Fruit fly (Drosophila melanogaster): ENCODE results near the gene COX8.

COX8 gene

DNA sequence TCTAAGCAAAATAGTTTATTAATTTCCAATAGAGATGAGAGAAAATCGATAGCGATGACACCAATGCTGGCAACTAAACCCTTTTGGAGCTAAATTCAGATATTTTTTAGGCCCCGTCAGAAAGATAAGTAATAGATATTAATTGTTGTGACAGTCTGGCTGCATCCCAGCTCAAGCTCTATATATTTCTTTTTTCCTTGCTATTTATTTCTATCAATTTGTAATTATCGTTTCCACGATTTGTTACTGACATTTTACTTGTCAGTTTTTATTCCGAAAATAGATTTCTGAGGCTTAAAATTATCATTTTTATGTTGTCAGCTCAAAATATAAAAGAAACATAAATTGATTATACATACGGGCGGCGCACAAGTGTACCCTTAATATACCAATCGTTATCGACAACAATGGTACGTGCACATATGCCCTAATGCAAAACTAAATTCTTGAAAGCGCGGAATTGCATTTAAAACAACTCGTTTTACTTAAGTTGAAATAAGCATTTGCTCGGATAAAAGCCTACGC is 29.7 kb upstream of the COX8 start, which contains the start of the genes CRIF and SMC5 (continued):
- TF ChIP-seq CG12391 (tag; optimal IDR thresholded peaks at IDR 0.05) = peak; percentile 80
- TF ChIP-seq Nf-YB (GFP tag; optimal IDR thresholded peaks at IDR 0.05) = peak; percentile 24
- no peak for TF ChIP-seq CG31388 (GFP tag; optimal IDR thresholded peaks at IDR 0.05)
- no peak for TF ChIP-seq btn (GFP tag; optimal IDR thresholded peaks at IDR 0.05)
- TF ChIP-seq amos (GFP tag; IDR thresholded peaks at IDR 0.05; ENCODE audit: partially characterized antibody) = no peak
- peak; percentile 22 for TF ChIP-seq caup (GFP tag; optimal IDR thresholded peaks at IDR 0.05; ENCODE audit: severe bottlenecking)
- TF ChIP-seq trem (tag; optimal IDR thresholded peaks at IDR 0.05) = peak; percentile 49
- TF ChIP-seq CG17385 (GFP tag; optimal IDR thresholded peaks at IDR 0.05) = no peak
- TF ChIP-seq dmrt99B (tag; optimal IDR thresholded peaks at IDR 0.05) = no peak
- peak; percentile 44 for TF ChIP-seq Dad (GFP tag; optimal IDR thresholded peaks at IDR 0.05)
- no peak for TF ChIP-seq TFAM (GFP tag; optimal IDR thresholded peaks at IDR 0.05)
- no peak for TF ChIP-seq aop (GFP tag; IDR thresholded peaks at IDR 0.05)
- peak; percentile 35 for TF ChIP-seq NC2β (GFP tag; optimal IDR thresholded peaks at IDR 0.05)
- peak; percentile 46 for TF ChIP-seq Side (GFP tag; optimal IDR thresholded peaks at IDR 0.05)
- TF ChIP-seq CG12104 (GFP tag; optimal IDR thresholded peaks at IDR 0.05) = peak; percentile 31
- TF ChIP-seq CG13775 (GFP tag; optimal IDR thresholded peaks at IDR 0.05) = peak; percentile 85
- TF ChIP-seq CG10959 (GFP tag; IDR thresholded peaks at IDR 0.05) = no peak
- no peak for TF ChIP-seq CG11696 (GFP tag; IDR thresholded peaks at IDR 0.05)
- TF ChIP-seq CG11398 (GFP tag; optimal IDR thresholded peaks at IDR 0.05) = no peak
- peak; percentile 56 for TF ChIP-seq CG4328 (GFP tag; optimal IDR thresholded peaks at IDR 0.05)
- no peak for TF ChIP-seq HLH4C (GFP tag; IDR thresholded peaks at IDR 0.05; ENCODE audit: partially characterized antibody)
- TF ChIP-seq usp (GFP tag; optimal IDR thresholded peaks at IDR 0.05) = no peak
- TF ChIP-seq crp (GFP tag; optimal IDR thresholded peaks at IDR 0.05) = peak in 1 of 2 experiments; percentile 5
- peak; percentile 56 for TF ChIP-seq CG1647 (GFP tag; optimal IDR thresholded peaks at IDR 0.05)
- TF ChIP-seq CG4360 (GFP tag; IDR thresholded peaks at IDR 0.05) = no peak
- TF ChIP-seq pum (GFP tag; optimal IDR thresholded peaks at IDR 0.05) = peak; percentile 50
- peak; percentile 64 for TF ChIP-seq maf-S (GFP tag; optimal IDR thresholded peaks at IDR 0.05)
- no peak for TF ChIP-seq lbe (GFP tag; optimal IDR thresholded peaks at IDR 0.05)
- peak; percentile 36 for TF ChIP-seq Antp (GFP tag; optimal IDR thresholded peaks at IDR 0.05)
- TF ChIP-seq CTCF (GFP tag; optimal IDR thresholded peaks at IDR 0.05) = no peak
- TF ChIP-seq CG12942 (GFP tag; optimal IDR thresholded peaks at IDR 0.05) = peak; percentile 62
- no peak for TF ChIP-seq Hey (tag; optimal IDR thresholded peaks at IDR 0.05)
- TF ChIP-seq kni (GFP tag; optimal IDR thresholded peaks at IDR 0.05) = no peak
- no peak for TF ChIP-seq CG17612 (GFP tag; IDR thresholded peaks at IDR 0.05)
- peak; percentile 52 for TF ChIP-seq CG10209 (GFP tag; optimal IDR thresholded peaks at IDR 0.05)
- peak; percentile 44 for TF ChIP-seq Fer1 (GFP tag; optimal IDR thresholded peaks at IDR 0.05)
- no peak for TF ChIP-seq bbx (GFP tag; IDR thresholded peaks at IDR 0.05; ENCODE audit: partially characterized antibody)
- peak; percentile 75 for TF ChIP-seq CG2712 (tag; optimal IDR thresholded peaks at IDR 0.05)
- TF ChIP-seq CG1602 (GFP tag; optimal IDR thresholded peaks at IDR 0.05) = peak; percentile 61
- TF ChIP-seq phol (tag; optimal IDR thresholded peaks at IDR 0.05) = peak; percentile 79
- TF ChIP-seq Dek (tag; optimal IDR thresholded peaks at IDR 0.05) = peak; percentile 54
- TF ChIP-seq Rx (GFP tag; IDR thresholded peaks at IDR 0.05) = no peak
- TF ChIP-seq CG12769 (tag; optimal IDR thresholded peaks at IDR 0.05) = no peak
- peak; percentile 89 for TF ChIP-seq ssp (GFP tag; IDR thresholded peaks at IDR 0.05)
- TF ChIP-seq trh (GFP tag; optimal IDR thresholded peaks at IDR 0.05) = no peak
- no peak for TF ChIP-seq Oaz (GFP tag; IDR thresholded peaks at IDR 0.05)
- peak; percentile 26 for TF ChIP-seq sima (GFP tag; optimal IDR thresholded peaks at IDR 0.05)
- no peak for TF ChIP-seq tna (GFP tag; IDR thresholded peaks at IDR 0.05; ENCODE audit: partially characterized antibody)
- TF ChIP-seq NC2α (GFP tag; optimal IDR thresholded peaks at IDR 0.05) = no peak
- TF ChIP-seq gro (GFP tag; optimal IDR thresholded peaks at IDR 0.05) = peak; percentile 56
- TF ChIP-seq Poxn (GFP tag; IDR thresholded peaks at IDR 0.05) = no peak
- peak; percentile 40 for TF ChIP-seq Atf3 (GFP tag; optimal IDR thresholded peaks at IDR 0.05)

Data from whole organism, embryonic.